Fruit fly (Drosophila melanogaster) whole organism, embryonic: ENCODE results near the gene CCAP.

Source experiments
- Atf3 ChIP-seq: fragments of 200-800 bp; sonication (Bioruptor generic); optimal IDR thresholded peaks from 3 replicates; lab custom pipeline; 2016; ENCODE audit warnings: missing biosample characterization, missing genetic modification characterization
- CG10959 ChIP-seq: fragments of 200-800 bp; sonication (Bioruptor generic); IDR thresholded peaks from 2 replicates; pipeline ENCODE4 v1.3.6; 2022; ENCODE audit warnings: missing biosample characterization, missing genetic modification characterization
- CG12942 ChIP-seq: fragments of 200-800 bp; sonication (Bioruptor generic); optimal IDR thresholded peaks from 3 replicates; lab custom pipeline; 2016; ENCODE audit warnings: missing biosample characterization, missing genetic modification characterization
- CG13424 ChIP-seq: fragments of 200-800 bp; sonication (Bioruptor generic); optimal IDR thresholded peaks from 2 replicates; lab custom pipeline; 2019; ENCODE audit warnings: missing biosample characterization, mild to moderate bottlenecking, missing genetic modification characterization, moderate library complexity
- CG14860 ChIP-seq: fragments of 200-800 bp; sonication (Bioruptor generic); IDR thresholded peaks from 3 replicates; pipeline ENCODE4 v1.3.6; 2022; ENCODE audit warnings: missing biosample characterization, missing genetic modification characterization; ENCODE audit not compliant: partially characterized antibody
- CG15269 ChIP-seq: fragments of 200-800 bp; sonication (Bioruptor generic); optimal IDR thresholded peaks from 2 replicates; lab custom pipeline; 2018; ENCODE audit warnings: missing biosample characterization, mild to moderate bottlenecking, missing genetic modification characterization, moderate library complexity
- CG1603 ChIP-seq: fragments of 200-800 bp; sonication (Bioruptor generic); optimal IDR thresholded peaks from 2 replicates; lab custom pipeline; 2019; ENCODE audit warnings: missing biosample characterization, mild to moderate bottlenecking, missing genetic modification characterization, moderate library complexity
- CG17359 ChIP-seq: fragments of 200-800 bp; sonication (Bioruptor generic); optimal IDR thresholded peaks from 3 replicates; lab custom pipeline; 2018; ENCODE audit warnings: missing biosample characterization, mild to moderate bottlenecking, missing genetic modification characterization, moderate library complexity
- CG18011 ChIP-seq: fragments of 200-800 bp; sonication (Bioruptor generic); optimal IDR thresholded peaks from 2 replicates; lab custom pipeline; 2017; ENCODE audit warnings: missing biosample characterization, missing genetic modification characterization, mild to moderate bottlenecking, moderate library complexity, missing genotype
- CG2129 ChIP-seq: fragments of 200-800 bp; sonication (Bioruptor generic); IDR thresholded peaks from 2 replicates; pipeline ENCODE4 v1.3.6; 2022; ENCODE audit warnings: missing biosample characterization, missing genetic modification characterization; ENCODE audit not compliant: partially characterized antibody
- CG31224 ChIP-seq: fragments of 200-800 bp; sonication (Bioruptor generic); IDR thresholded peaks from 2 replicates; pipeline ENCODE4 v1.3.6; 2022; ENCODE audit warnings: missing biosample characterization, missing genetic modification characterization
- CG34376 ChIP-seq: fragments of 200-800 bp; sonication (Bioruptor generic); optimal IDR thresholded peaks from 2 replicates; lab custom pipeline; 2018; ENCODE audit warnings: missing biosample characterization, mild to moderate bottlenecking, missing genetic modification characterization
- CG3995 ChIP-seq: fragments of 200-800 bp; sonication (Bioruptor generic); optimal IDR thresholded peaks from 3 replicates; lab custom pipeline; 2016; ENCODE audit warnings: missing biosample characterization, missing genetic modification characterization
- CG4328 ChIP-seq: fragments of 200-800 bp; sonication (Bioruptor generic); optimal IDR thresholded peaks from 3 replicates; lab custom pipeline; 2017; ENCODE audit warnings: missing biosample characterization, missing genetic modification reagents, missing genetic modification characterization
- CG4404 ChIP-seq: fragments of 200-800 bp; sonication (Bioruptor generic); IDR thresholded peaks from 2 replicates; pipeline ENCODE4 v1.3.6; 2022; ENCODE audit warnings: missing biosample characterization, missing genetic modification characterization
- CG4617 ChIP-seq: fragments of 200-800 bp; sonication (Bioruptor generic); optimal IDR thresholded peaks from 3 replicates; lab custom pipeline; 2016; ENCODE audit warnings: missing biosample characterization, missing genetic modification characterization, borderline replicate concordance
- CG6272 ChIP-seq: fragments of 200-800 bp; sonication (Bioruptor generic); IDR thresholded peaks from 2 replicates; pipeline ENCODE4 v1.3.6; 2022; ENCODE audit warnings: missing biosample characterization, missing genetic modification characterization
- CG6765 ChIP-seq: fragments of 200-800 bp; sonication (Bioruptor generic); optimal IDR thresholded peaks from 3 replicates; lab custom pipeline; 2017; ENCODE audit warnings: missing biosample characterization, mild to moderate bottlenecking, missing genetic modification characterization
- CG6791 ChIP-seq: fragments of 200-800 bp; sonication (Bioruptor generic); IDR thresholded peaks from 3 replicates; pipeline ENCODE4 v1.3.6; 2022; ENCODE audit warnings: missing biosample characterization, missing genetic modification characterization; ENCODE audit not compliant: partially characterized antibody
- CG9437 ChIP-seq: fragments of 200-800 bp; sonication (Bioruptor generic); optimal IDR thresholded peaks from 2 replicates; lab custom pipeline; 2018; ENCODE audit warnings: missing biosample characterization, mild to moderate bottlenecking, missing genetic modification characterization
- CkIIα-i1 ChIP-seq: fragments of 200-800 bp; sonication (Bioruptor generic); IDR thresholded peaks from 2 replicates; pipeline ENCODE4 v1.3.6; 2022; ENCODE audit warnings: missing biosample characterization, missing genetic modification characterization
- D19B ChIP-seq: fragments of 200-800 bp; sonication (Bioruptor generic); optimal IDR thresholded peaks from 2 replicates; lab custom pipeline; 2017; ENCODE audit warnings: missing biosample characterization, mild to moderate bottlenecking, missing genetic modification characterization
- Drgx ChIP-seq: fragments of 200-800 bp; sonication (Bioruptor generic); IDR thresholded peaks from 2 replicates; pipeline ENCODE4 v1.3.6; 2022; ENCODE audit warnings: missing biosample characterization, missing genetic modification characterization
- Fer1 ChIP-seq: fragments of 200-800 bp; sonication (Bioruptor generic); optimal IDR thresholded peaks from 2 replicates; lab custom pipeline; 2017; ENCODE audit warnings: missing biosample characterization, mild to moderate bottlenecking, missing genetic modification characterization
- H2.0 ChIP-seq: fragments of 200-800 bp; sonication (Bioruptor generic); IDR thresholded peaks from 2 replicates; pipeline ENCODE4 v1.3.6; 2022; ENCODE audit warnings: missing biosample characterization, missing genetic modification characterization
- HHEX ChIP-seq: fragments of 200-800 bp; sonication (Bioruptor generic); optimal IDR thresholded peaks from 3 replicates; lab custom pipeline; 2017; ENCODE audit warnings: missing biosample characterization, mild to moderate bottlenecking, missing genetic modification characterization, missing genetic modification reagents
- Hr3 ChIP-seq: fragments of 200-800 bp; sonication (Bioruptor generic); optimal IDR thresholded peaks from 3 replicates; lab custom pipeline; 2016; ENCODE audit warnings: missing biosample characterization, missing genetic modification characterization
- Hr78 ChIP-seq, 2 experiments: fragments of 200-800 bp in 1 of 2; fragments of >200 bp in 1 of 2; sonication (Bioruptor generic) in 1 of 2; optimal IDR thresholded peaks; 2 replicates each; lab custom pipeline; 2017 to 2019; ENCODE audit warnings: missing biosample characterization in 2 of 2, missing genetic modification characterization in 2 of 2, mild to moderate bottlenecking in 1 of 2, moderate library complexity in 1 of 2
- NC2β ChIP-seq: fragments of 200-800 bp; sonication (Bioruptor generic); optimal IDR thresholded peaks from 2 replicates; lab custom pipeline; 2016; ENCODE audit warnings: missing biosample characterization, missing genetic modification characterization
- NK7.1 ChIP-seq: fragments of 200-800 bp; sonication (Bioruptor generic); optimal IDR thresholded peaks from 3 replicates; lab custom pipeline; 2016; ENCODE audit warnings: missing biosample characterization, missing genetic modification characterization
- Opbp ChIP-seq: fragments of 200-800 bp; sonication (Bioruptor generic); IDR thresholded peaks from 3 replicates; pipeline ENCODE4 v1.3.6; 2022; ENCODE audit warnings: missing biosample characterization, missing genetic modification characterization; ENCODE audit not compliant: partially characterized antibody
- Pdp1 ChIP-seq, 2 experiments: fragments of 200-800 bp; sonication (Bioruptor generic); optimal IDR thresholded peaks; 3 replicates each; lab custom pipeline; 2016; ENCODE audit warnings: missing biosample characterization in 2 of 2, missing genetic modification characterization in 2 of 2, mild to moderate bottlenecking in 1 of 2, moderate library complexity in 1 of 2
- Ptx1 ChIP-seq: fragments of 200-800 bp; sonication (Bioruptor generic); IDR thresholded peaks from 2 replicates; pipeline ENCODE4 v1.3.6; 2022; ENCODE audit warnings: missing biosample characterization, missing genetic modification characterization
- Ravus ChIP-seq: fragments of 200-800 bp; sonication (Bioruptor generic); IDR thresholded peaks from 2 replicates; pipeline ENCODE4 v1.3.6; 2022; ENCODE audit warnings: missing biosample characterization, missing genetic modification characterization
- Rfx ChIP-seq: fragments of 200-800 bp; sonication (Bioruptor generic); IDR thresholded peaks from 2 replicates; pipeline ENCODE4 v1.3.6; 2022; ENCODE audit warnings: missing biosample characterization, missing genetic modification characterization
- Six4 ChIP-seq: fragments of 200-800 bp; sonication (Bioruptor generic); optimal IDR thresholded peaks from 2 replicates; lab custom pipeline; 2016; ENCODE audit warnings: missing biosample characterization, missing genetic modification characterization
- Stat92E ChIP-seq, 3 experiments: fragments of >200 bp in 2 of 3; fragments of 200-800 bp in 1 of 3; sonication (Bioruptor generic) in 1 of 3; optimal IDR thresholded peaks; 2 replicates each; lab custom pipeline; 2017 to 2019; ENCODE audit warnings: missing biosample characterization in 3 of 3, missing genetic modification characterization in 3 of 3, mild to moderate bottlenecking in 1 of 3, moderate library complexity in 1 of 3
- Xrp1 ChIP-seq: fragments of 200-800 bp; sonication (Bioruptor generic); IDR thresholded peaks from 2 replicates; pipeline ENCODE4 v1.3.6; 2022; ENCODE audit warnings: missing biosample characterization, missing genetic modification characterization
- YL-1 ChIP-seq: fragments of 200-800 bp; sonication (Bioruptor generic); optimal IDR thresholded peaks from 3 replicates; lab custom pipeline; 2017; ENCODE audit warnings: missing biosample characterization, mild to moderate bottlenecking, missing genetic modification characterization
- bcd ChIP-seq: fragments of 200-800 bp; sonication (Bioruptor generic); optimal IDR thresholded peaks from 2 replicates; lab custom pipeline; 2017; ENCODE audit warnings: missing biosample characterization, mild to moderate bottlenecking, missing genetic modification characterization
- dysf ChIP-seq: fragments of 200-800 bp; sonication (Bioruptor generic); IDR thresholded peaks from 3 replicates; pipeline ENCODE4 v1.3.6; 2022; ENCODE audit warnings: missing biosample characterization, missing genetic modification characterization
- emc ChIP-seq: fragments of 200-800 bp; sonication (Bioruptor generic); optimal IDR thresholded peaks from 2 replicates; lab custom pipeline; 2016; ENCODE audit warnings: missing biosample characterization, missing genetic modification characterization
- fd3F ChIP-seq: fragments of 200-800 bp; sonication (Bioruptor generic); optimal IDR thresholded peaks from 2 replicates; lab custom pipeline; 2018; ENCODE audit warnings: missing biosample characterization, mild to moderate bottlenecking, missing genetic modification characterization, moderate library complexity
- gcm ChIP-seq: fragments of 200-800 bp; sonication (Bioruptor generic); optimal IDR thresholded peaks from 2 replicates; lab custom pipeline; 2019; ENCODE audit warnings: missing biosample characterization, mild to moderate bottlenecking, missing genetic modification characterization, moderate library complexity
- grn ChIP-seq: fragments of 200-800 bp; sonication (Bioruptor generic); optimal IDR thresholded peaks from 3 replicates; lab custom pipeline; 2017; ENCODE audit warnings: missing biosample characterization, missing genetic modification characterization
- ind ChIP-seq: fragments of 200-800 bp; sonication (Bioruptor generic); optimal IDR thresholded peaks from 3 replicates; lab custom pipeline; 2016; ENCODE audit warnings: missing biosample characterization, missing genetic modification characterization
- mirr ChIP-seq: fragments of 200-800 bp; sonication (Bioruptor generic); optimal IDR thresholded peaks from 3 replicates; lab custom pipeline; 2018; ENCODE audit warnings: missing biosample characterization, mild to moderate bottlenecking, missing genetic modification characterization
- phol ChIP-seq: fragments of 200-800 bp; sonication (Bioruptor generic); optimal IDR thresholded peaks from 3 replicates; lab custom pipeline; 2018; ENCODE audit warnings: missing biosample characterization, mild to moderate bottlenecking, missing genetic modification characterization, moderate library complexity
- sc ChIP-seq, 3 experiments: fragments of >200 bp in 2 of 3; fragments of 200-800 bp in 1 of 3; sonication (Bioruptor generic) in 1 of 3; optimal IDR thresholded peaks; 2 replicates in 2 of 3; 3 replicates in 1 of 3; lab custom pipeline; 2017; ENCODE audit warnings: mild to moderate bottlenecking in 1 of 3, missing biosample characterization in 1 of 3, missing genetic modification characterization in 1 of 3, missing genetic modification reagents in 1 of 3
- sim ChIP-seq: fragments of 200-800 bp; sonication (Bioruptor generic); IDR thresholded peaks from 2 replicates; pipeline ENCODE4 v1.3.6; 2022; ENCODE audit warnings: missing biosample characterization, missing genetic modification characterization

Gene CCAP

DNA sequence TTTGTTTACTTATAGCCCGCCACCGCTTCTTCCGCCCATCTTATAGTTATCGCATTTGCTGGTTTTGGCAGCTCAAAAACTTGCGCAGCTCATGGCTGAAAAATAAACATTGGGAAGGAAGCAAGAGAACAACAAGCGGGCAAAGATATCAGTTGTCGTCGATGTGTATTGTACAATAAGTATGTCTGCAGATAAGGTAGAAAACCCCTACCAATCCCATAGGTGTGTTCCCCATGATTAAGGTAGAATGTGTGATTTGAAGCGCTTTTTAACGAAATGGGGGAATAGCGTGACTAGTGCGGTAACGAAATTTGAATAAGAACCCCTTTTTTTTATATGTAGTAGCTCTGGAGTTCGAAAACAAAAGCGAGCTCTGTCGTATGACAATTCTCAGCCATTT, 32.8 kb downstream of the CCAP start (continued):
- TF ChIP-seq Six4 (GFP tag; lab: Kevin White, UChicago) (no peak), CG34376 (GFP tag; lab: Kevin White, UChicago) (peak; percentile 49), CG4328 (GFP tag; lab: Kevin White, UChicago) (no peak), sim (GFP tag; lab: Robert Waterston, UW) (no peak), mirr (GFP tag; lab: Kevin White, UChicago) (peak; percentile 58), Hr78 (GFP tag; optimal IDR thresholded peaks at IDR 0.05; lab: Kevin White, UChicago) (no peak), Ravus (no peak), gcm (GFP tag; lab: Kevin White, UChicago) (no peak), Atf3 (GFP tag; lab: Kevin White, UChicago) (no peak), CG31224 (GFP tag; lab: Robert Waterston, UW) (no peak), Stat92E (GFP tag; optimal IDR thresholded peaks at IDR 0.05; lab: Kevin White, UChicago) (no peak), D19B (GFP tag; lab: Kevin White, UChicago) (no peak), Fer1 (no peak), grn (GFP tag; lab: Kevin White, UChicago) (no peak), CG12942 (no peak), emc (GFP tag; lab: Kevin White, UChicago) (no peak), CG3995 (peak; percentile 86), H2.0 (GFP tag; lab: Robert Waterston, UW) (no peak), HHEX (no peak), CG4404 (GFP tag; lab: Robert Waterston, UW) (no peak), CG6791 (no peak), NC2β (GFP tag; lab: Kevin White, UChicago) (no peak), NK7.1 (no peak), CG14860 (no peak), CG10959 (GFP tag; lab: Robert Waterston, UW) (no peak), CG2129 (GFP tag; lab: Robert Waterston, UW) (no peak)

DNA sequence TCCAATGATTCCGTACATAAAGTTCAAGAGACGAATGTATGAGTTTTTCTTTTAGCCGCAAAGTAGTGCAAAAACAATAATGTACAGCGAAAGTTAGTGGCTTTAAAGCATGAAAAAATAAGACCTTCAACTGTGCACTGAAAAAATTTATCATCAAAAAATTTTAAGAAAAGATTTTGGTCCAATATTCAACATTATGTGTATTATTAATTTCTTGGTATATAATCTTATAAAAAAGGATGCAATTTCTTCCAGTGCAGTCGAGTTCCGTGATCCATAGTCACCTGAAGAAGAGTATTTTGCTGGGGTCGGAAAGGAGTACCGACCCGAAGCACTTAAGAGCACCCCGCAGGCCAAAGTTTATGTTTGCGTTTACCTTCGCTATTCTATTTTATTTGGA, 33.3 kb downstream of the CCAP start:
- TF ChIP-seq CG18011 (GFP tag; lab: Kevin White, UChicago) = no peak
- TF ChIP-seq Ravus = peak; percentile 1; the same call in 1 of the 2 replicates
- TF ChIP-seq dysf = peak; percentile 33; the same call in 2 of the 3 replicates
- no peak for TF ChIP-seq Pdp1 (GFP tag; optimal IDR thresholded peaks at IDR 0.05; lab: Kevin White, UChicago)
- no peak for TF ChIP-seq CG4328 (GFP tag; lab: Kevin White, UChicago)
- 0 out of 2 replicates have a peak, but pooled peaks have one; percentile 8 for TF ChIP-seq Rfx
- TF ChIP-seq CG4617 (GFP tag; lab: Kevin White, UChicago) = no peak
- 0 out of 2 replicates have a peak, but pooled peaks have one; percentile 31 for TF ChIP-seq Ptx1
- TF ChIP-seq fd3F = no peak
- TF ChIP-seq CG1603 (tag; lab: Kevin White, UChicago) = no peak
- TF ChIP-seq CG31224 (GFP tag; lab: Robert Waterston, UW) = peak; percentile 6; the same call in 1 of the 2 replicates
- peak; percentile 31 for TF ChIP-seq Hr3 (GFP tag; lab: Kevin White, UChicago)
- no peak for TF ChIP-seq CG17359 (tag; lab: Kevin White, UChicago)
- no peak for TF ChIP-seq ind (GFP tag; lab: Kevin White, UChicago)
- TF ChIP-seq phol = peak; percentile 6
- TF ChIP-seq Drgx (GFP tag; lab: Robert Waterston, UW) = peak; percentile 57
- TF ChIP-seq YL-1 = no peak
- no peak for TF ChIP-seq CG6272 (GFP tag; lab: Robert Waterston, UW)
- no peak for TF ChIP-seq bcd (GFP tag; lab: Kevin White, UChicago)
- no peak for TF ChIP-seq CkIIα-i1 (GFP tag; lab: Robert Waterston, UW)
- peak; percentile 5 for TF ChIP-seq CG15269
- peak; percentile 18; the same call in 1 of the 2 replicates for TF ChIP-seq Xrp1 (GFP tag; lab: Robert Waterston, UW)
- TF ChIP-seq Opbp (GFP tag; lab: Robert Waterston, UW) = no peak
- no peak for TF ChIP-seq CG6765 (GFP tag; lab: Kevin White, UChicago)
- no peak for TF ChIP-seq sc (optimal IDR thresholded peaks at IDR 0.05; lab: Kevin White, UChicago)
- TF ChIP-seq sc (GFP tag; optimal IDR thresholded peaks at IDR 0.05; lab: Kevin White, UChicago) = peak; percentile 13
- no peak for TF ChIP-seq CG9437
- TF ChIP-seq CG13424 = peak; percentile 7
